Worm (Caenorhabditis elegans) whole organism, L4/young adult: Measurements from ENCODE around the gene srd-7.

Experiments used
- dao-5 ChIP-seq: sonication (generic microtip); optimal IDR thresholded peaks from 2 replicates; lab custom pipeline; 2016; ENCODE audit warnings: missing genotype, missing genetic modification characterization, moderate library complexity, missing compliant biosample characterization
- him-1 ChIP-seq: sonication (generic microtip); optimal IDR thresholded peaks from 2 replicates; lab custom pipeline; 2016; ENCODE audit warnings: missing genotype, missing genetic modification reagents, missing genetic modification characterization, missing compliant biosample characterization

DNA sequence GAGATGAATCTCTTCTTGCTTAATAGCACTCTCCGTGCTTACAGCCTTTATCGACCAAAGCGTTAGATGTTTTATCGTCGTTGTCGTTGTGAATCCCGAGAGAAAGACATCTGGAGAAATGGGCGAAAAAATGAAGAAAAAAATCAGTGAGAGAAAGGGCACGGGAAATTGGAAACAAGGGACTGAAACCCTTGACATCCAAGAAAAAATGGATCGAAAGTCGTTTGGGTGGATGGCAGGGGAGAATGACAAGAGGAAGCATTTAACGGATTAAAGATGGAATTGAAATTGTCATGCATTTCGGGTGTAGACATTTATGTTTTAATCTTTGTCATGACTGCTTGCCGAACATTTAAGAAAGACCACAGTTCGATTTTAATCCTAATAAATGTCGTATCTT, 12.8 kb downstream of the srd-7 start, which contains the start of gene inpp-1:
- TF ChIP-seq dao-5 (no peak), him-1 (no peak)
